Worm (Caenorhabditis elegans): ENCODE measurements around the gene W04B5.5.

Gene W04B5.5

DNA sequence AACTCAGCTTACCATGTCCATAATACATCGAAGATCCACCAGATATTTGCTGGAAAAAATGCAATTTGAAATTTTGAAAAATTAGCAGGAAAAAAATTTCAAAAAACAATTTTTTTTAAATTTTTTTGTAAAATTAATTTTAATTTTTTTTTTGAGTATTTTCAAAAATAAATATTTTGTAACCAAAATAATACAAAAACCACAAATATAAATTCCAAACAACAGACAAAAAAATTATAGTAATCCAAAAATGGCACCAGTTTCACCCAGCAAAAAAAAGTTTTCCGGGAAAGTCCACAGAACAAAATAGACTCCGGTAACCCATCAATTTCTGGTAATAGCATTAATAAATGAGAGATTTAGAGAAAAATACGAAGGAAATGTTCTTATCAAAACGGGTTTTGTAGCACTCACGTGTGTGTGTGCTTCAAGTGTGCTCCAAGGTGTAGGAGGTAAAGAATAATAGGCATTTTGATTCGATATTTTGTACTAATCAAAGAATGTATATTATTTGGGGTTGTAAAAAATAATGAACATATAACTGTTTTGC, 36.8 kb upstream of the W04B5.5 start, which contains the start of gene nhr-121 (continued):
- TF ChIP-seq madf-9 (GFP tag; conservative IDR thresholded peaks at IDR 0.05) (no peak), tag-97 (GFP tag; IDR thresholded peaks at IDR 0.05) (no peak), dmd-8 (GFP tag; IDR thresholded peaks at IDR 0.05) (no peak), Y48G9A.11 (GFP tag; IDR thresholded peaks at IDR 0.05) (no peak), lir-3 (tag; optimal IDR thresholded peaks at IDR 0.05) (no peak), unc-39 (tag; optimal IDR thresholded peaks at IDR 0.05) (no peak), zag-1 (tag; optimal IDR thresholded peaks at IDR 0.05) (no peak), attf-4 (tag; optimal IDR thresholded peaks at IDR 0.05) (no peak), nhr-77 (tag; optimal IDR thresholded peaks at IDR 0.05) (peak; percentile 57), nhr-102 (tag; optimal IDR thresholded peaks at IDR 0.05) (no peak), sdz-12 (GFP tag; optimal IDR thresholded peaks at IDR 0.05) (no peak), ZK546.5 (tag; optimal IDR thresholded peaks at IDR 0.05) (no peak), nhr-11 (tag; optimal IDR thresholded peaks at IDR 0.05) (no peak), mdt-29 (GFP tag; IDR thresholded peaks at IDR 0.05) (0 out of 2 replicates have a peak, but pooled peaks have one; percentile 12), unc-130 (GFP tag; optimal IDR thresholded peaks at IDR 0.05) (no peak), F10B5.3 (tag; optimal IDR thresholded peaks at IDR 0.05) (no peak), nhr-76 (tag; optimal IDR thresholded peaks at IDR 0.05) (no peak), D1046.2 (GFP tag; IDR thresholded peaks at IDR 0.05) (no peak), hif-1 (tag; optimal IDR thresholded peaks at IDR 0.05) (no peak), mxl-2 (GFP tag; conservative IDR thresholded peaks at IDR 0.05) (no peak), saeg-2 (GFP tag; IDR thresholded peaks at IDR 0.05) (no peak), fos-1 (tag; optimal IDR thresholded peaks at IDR 0.05) (no peak), dve-1 (tag; optimal IDR thresholded peaks at IDR 0.05; ENCODE audit: insufficient read depth) (peak; percentile 72), ztf-11 (tag; optimal IDR thresholded peaks at IDR 0.05) (no peak), zfp-3 (GFP tag; conservative IDR thresholded peaks at IDR 0.05) (no peak), cey-2 (tag; optimal IDR thresholded peaks at IDR 0.05; ENCODE audit: borderline replicate concordance, insufficient read depth) (no peak), Y75B8A.6 (GFP tag; IDR thresholded peaks at IDR 0.05) (no peak), unc-62 (GFP tag; optimal IDR thresholded peaks at IDR 0.05 in 1 of 2) (no peak), unc-62 (tag; optimal IDR thresholded peaks at IDR 0.05) (no peak)

DNA sequence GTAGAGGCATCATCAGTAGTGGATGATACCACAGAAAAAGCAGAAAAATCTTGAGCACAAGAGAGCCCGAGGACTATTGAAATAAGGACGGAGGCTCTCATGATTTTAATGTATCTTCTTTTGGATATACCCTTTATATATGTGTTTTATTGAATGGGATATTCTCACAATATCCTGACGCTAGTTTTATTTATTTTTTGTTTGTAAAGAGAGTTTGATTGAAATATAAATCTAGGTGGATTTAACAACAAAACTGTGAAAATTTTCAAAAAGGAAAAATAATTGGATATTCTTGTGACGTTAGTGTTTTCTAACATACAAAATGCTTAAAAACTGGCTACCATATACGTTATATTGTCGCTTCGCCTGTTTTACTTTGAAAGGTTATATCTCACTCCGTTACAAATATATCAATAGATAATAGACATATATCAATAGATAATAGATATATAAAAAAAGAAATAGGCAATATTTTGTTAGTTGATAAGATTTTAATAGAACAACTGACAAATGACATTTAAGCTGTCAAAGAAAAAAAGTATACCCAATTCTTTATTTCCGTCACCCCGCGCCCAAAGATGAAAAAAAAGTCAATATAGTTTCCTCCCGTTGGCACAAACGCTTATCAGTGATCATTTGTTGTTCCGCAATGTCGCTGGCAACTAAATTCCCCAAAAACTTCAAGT, 27.7 kb upstream of the W04B5.5 start, which contains the start of the genes E02H9.7 and klo-2:
E02H9.7 (minus strand) TSS at position 101 of the 686 bp plus-strand sequence.
klo-2 (plus strand) TSS at position 636 of the 686 bp plus-strand sequence.
- TF ChIP-seq ceh-32 (tag; optimal IDR thresholded peaks at IDR 0.05; ENCODE audit: poor library complexity) (no peak), daf-12 (tag; optimal IDR thresholded peaks at IDR 0.05) (no peak), Y75B8A.6 (GFP tag; IDR thresholded peaks at IDR 0.05) (no peak), lir-3 (tag; optimal IDR thresholded peaks at IDR 0.05) (no peak), nhr-48 (tag; optimal IDR thresholded peaks at IDR 0.05) (no peak), mdl-1 (tag; optimal IDR thresholded peaks at IDR 0.05) (no peak), pqm-1 (tag; optimal IDR thresholded peaks at IDR 0.05) (peak; percentile 15), madf-9 (GFP tag; conservative IDR thresholded peaks at IDR 0.05) (no peak), T20F7.1 (GFP tag; optimal IDR thresholded peaks at IDR 0.05) (no peak), dve-1 (tag; optimal IDR thresholded peaks at IDR 0.05; ENCODE audit: insufficient read depth) (no peak), D1046.2 (GFP tag; IDR thresholded peaks at IDR 0.05) (no peak), nhr-28 (tag; optimal IDR thresholded peaks at IDR 0.05) (peak; percentile 0), duxl-1 (tag; optimal IDR thresholded peaks at IDR 0.05; ENCODE audit: poor library complexity) (no peak), ceh-82 (tag; optimal IDR thresholded peaks at IDR 0.05) (no peak)

Measured in whole organism, L4 larva.